Fruit fly (Drosophila melanogaster): ENCODE measurements around the gene TkR99D.

The TkR99D gene

DNA sequence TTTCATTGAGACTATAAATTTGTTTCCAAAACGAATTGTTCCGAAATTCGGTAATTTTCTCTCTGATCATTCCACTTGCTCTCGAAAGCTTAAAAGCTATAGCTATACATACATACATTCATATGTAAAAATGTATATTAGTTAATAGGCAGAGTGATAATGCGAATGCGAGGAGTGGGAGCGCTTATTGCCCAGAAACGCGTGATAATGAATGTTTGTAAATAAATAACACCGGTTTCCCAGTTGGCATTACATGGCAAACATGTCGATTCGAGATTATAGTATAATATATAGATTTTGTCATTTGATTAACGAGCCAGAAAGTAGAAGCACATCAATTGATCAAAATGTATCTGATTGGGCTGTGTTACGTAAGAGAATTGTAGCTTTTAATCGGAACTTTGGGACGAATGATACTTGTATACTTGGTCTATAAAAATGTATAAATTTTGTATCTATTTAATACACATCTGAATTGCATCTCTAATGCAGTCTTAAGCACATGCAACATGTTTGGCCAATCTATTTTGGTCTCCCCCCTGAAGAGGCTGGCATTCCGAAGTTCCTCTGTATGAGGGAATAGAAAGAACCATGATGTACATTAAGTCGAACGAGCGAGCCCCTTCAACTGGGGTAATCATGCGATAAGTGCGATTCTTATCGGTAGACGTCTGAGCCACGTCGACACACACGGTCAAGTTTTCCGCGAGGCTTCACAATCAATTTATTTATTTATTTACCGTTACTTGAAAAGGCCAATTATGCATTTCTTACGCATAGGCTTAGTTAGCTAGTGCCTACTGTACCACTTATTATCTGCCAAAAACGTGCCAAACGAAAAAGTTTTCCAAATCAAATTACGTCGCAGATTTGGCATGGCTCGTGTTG lies 43.6 kb upstream of the TkR99D start (continued):
- TF ChIP-seq ranshi (GFP tag; IDR thresholded peaks at IDR 0.05) = peak; percentile 23; the same call in 1 of the 2 replicates
- no peak for TF ChIP-seq CG10462 (GFP tag; optimal IDR thresholded peaks at IDR 0.05)
- no peak for TF ChIP-seq nau (GFP tag; optimal IDR thresholded peaks at IDR 0.05)
- no peak for TF ChIP-seq tap (tag; optimal IDR thresholded peaks at IDR 0.05)
- TF ChIP-seq CG14860 (GFP tag; IDR thresholded peaks at IDR 0.05; ENCODE audit: partially characterized antibody) = no peak
- TF ChIP-seq knrl (GFP tag; IDR thresholded peaks at IDR 0.05; ENCODE audit: partially characterized antibody) = no peak
- TF ChIP-seq CG33213 (GFP tag; optimal IDR thresholded peaks at IDR 0.05) = no peak
- no peak for TF ChIP-seq yki (optimal IDR thresholded peaks at IDR 0.05)
- peak; percentile 59 for TF ChIP-seq sens (GFP tag)
- TF ChIP-seq chif (GFP tag; optimal IDR thresholded peaks at IDR 0.05) = no peak
- no peak for TF ChIP-seq ham (GFP tag; IDR thresholded peaks at IDR 0.05)
- no peak for TF ChIP-seq CG9876 (GFP tag; optimal IDR thresholded peaks at IDR 0.05)
- no peak for TF ChIP-seq en (GFP tag; optimal IDR thresholded peaks at IDR 0.05)
- no peak for TF ChIP-seq D19A (tag; optimal IDR thresholded peaks at IDR 0.05)
- TF ChIP-seq CG11456 (GFP tag; IDR thresholded peaks at IDR 0.05) = no peak
- peak; percentile 54; the same call in 2 of the 3 replicates for TF ChIP-seq dysf (GFP tag; IDR thresholded peaks at IDR 0.05)
- no peak for TF ChIP-seq Ssrp (tag; optimal IDR thresholded peaks at IDR 0.05)
- TF ChIP-seq cad (GFP tag; optimal IDR thresholded peaks at IDR 0.05) = no peak
- no peak for TF ChIP-seq pan (optimal IDR thresholded peaks at IDR 0.05)
- TF ChIP-seq pan (GFP tag; optimal IDR thresholded peaks at IDR 0.05 in 1 of 2, IDR thresholded peaks at IDR 0.05 in 1 of 2) = peak in 1 of 2 experiments; percentile 45
- TF ChIP-seq CG4424 (GFP tag; optimal IDR thresholded peaks at IDR 0.05) = no peak
- TF ChIP-seq Ptx1 (GFP tag; IDR thresholded peaks at IDR 0.05) = 0 out of 2 replicates have a peak, but pooled peaks have one; percentile 32
- no peak for TF ChIP-seq Nf-YB (GFP tag; optimal IDR thresholded peaks at IDR 0.05)
- peak; percentile 67 for TF ChIP-seq CG18599 (GFP tag; optimal IDR thresholded peaks at IDR 0.05)
- peak; percentile 39 for TF ChIP-seq sd (tag; optimal IDR thresholded peaks at IDR 0.05)
- peak; percentile 7 for TF ChIP-seq caup (GFP tag; optimal IDR thresholded peaks at IDR 0.05; ENCODE audit: severe bottlenecking)
- no peak for TF ChIP-seq usp (GFP tag; optimal IDR thresholded peaks at IDR 0.05)
- no peak for TF ChIP-seq dmrt99B (tag; optimal IDR thresholded peaks at IDR 0.05)
- 0 out of 2 replicates have a peak, but pooled peaks have one; percentile 5 for TF ChIP-seq Xrp1 (GFP tag; IDR thresholded peaks at IDR 0.05)
- no peak for TF ChIP-seq gt (GFP tag; IDR thresholded peaks at IDR 0.05)
- no peak for TF ChIP-seq CG4328 (GFP tag; optimal IDR thresholded peaks at IDR 0.05)
- no peak for TF ChIP-seq CG1832 (GFP tag; optimal IDR thresholded peaks at IDR 0.05)
- TF ChIP-seq CG34224 (GFP tag; IDR thresholded peaks at IDR 0.05; ENCODE audit: partially characterized antibody) = no peak
- no peak for TF ChIP-seq CoRest (tag; optimal IDR thresholded peaks at IDR 0.05)
- peak; percentile 18 for TF ChIP-seq Xbp1 (GFP tag; optimal IDR thresholded peaks at IDR 0.05)
- TF ChIP-seq Dref (GFP tag; IDR thresholded peaks at IDR 0.05) = no peak
- no peak for TF ChIP-seq Stat92E (GFP tag; optimal IDR thresholded peaks at IDR 0.05)
- TF ChIP-seq ssp (GFP tag; IDR thresholded peaks at IDR 0.05) = no peak
- TF ChIP-seq sc (optimal IDR thresholded peaks at IDR 0.05) = no peak
- TF ChIP-seq sc (GFP tag; optimal IDR thresholded peaks at IDR 0.05) = no peak
- peak; percentile 11 for TF ChIP-seq Hmr (GFP tag; optimal IDR thresholded peaks at IDR 0.05)
- no peak for TF ChIP-seq Optix (GFP tag; IDR thresholded peaks at IDR 0.05)
- TF ChIP-seq CG17186 (GFP tag; optimal IDR thresholded peaks at IDR 0.05) = no peak
- TF ChIP-seq cato (GFP tag; optimal IDR thresholded peaks at IDR 0.05; ENCODE audit: borderline replicate concordance) = no peak
- TF ChIP-seq fd96Cb (tag; optimal IDR thresholded peaks at IDR 0.05) = no peak
- peak; percentile 17 for TF ChIP-seq YL-1 (GFP tag; optimal IDR thresholded peaks at IDR 0.05)
- 0 out of 2 replicates have a peak, but pooled peaks have one; percentile 25 for TF ChIP-seq stc (GFP tag; IDR thresholded peaks at IDR 0.05)
- no peak for TF ChIP-seq CG16779 (GFP tag; IDR thresholded peaks at IDR 0.05)
- TF ChIP-seq schlank (tag; optimal IDR thresholded peaks at IDR 0.05) = no peak
